Worm (Caenorhabditis elegans) whole organism, late embryonic: ENCODE results near the gene kgb-1.

Experiments
- F13H6.1 ChIP-seq: sonication (generic microtip); optimal IDR thresholded peaks from 2 replicates; lab custom pipeline; 2016; ENCODE audit warnings: missing genetic modification characterization, missing compliant biosample characterization
- K09A11.1 ChIP-seq: sonication (generic microtip); optimal IDR thresholded peaks from 2 replicates; lab custom pipeline; 2017; ENCODE audit warnings: antibody characterized with exemption, mild to moderate bottlenecking, missing genetic modification characterization, missing compliant biosample characterization; ENCODE audit not compliant: insufficient read depth
- T23F11.4 ChIP-seq: fragments of 200-800 bp; sonication (Bioruptor generic); optimal IDR thresholded peaks from 2 replicates; lab custom pipeline; 2018; ENCODE audit warnings: mild to moderate bottlenecking, missing genetic modification characterization, missing compliant biosample characterization
- Y22D7AL.16 ChIP-seq: sonication (generic microtip); optimal IDR thresholded peaks from 2 replicates; lab custom pipeline; 2016; ENCODE audit warnings: missing genetic modification characterization, missing compliant biosample characterization
- ceh-14 ChIP-seq: sonication (generic microtip); optimal IDR thresholded peaks from 2 replicates; lab custom pipeline; 2016; ENCODE audit warnings: missing genotype, missing genetic modification characterization, missing compliant biosample characterization
- ceh-19 ChIP-seq: fragments of 200-800 bp; sonication (Bioruptor generic); optimal IDR thresholded peaks from 2 replicates; lab custom pipeline; 2018; ENCODE audit warnings: mild to moderate bottlenecking, missing genetic modification characterization, missing compliant biosample characterization
- ceh-22 ChIP-seq: sonication (generic microtip); optimal IDR thresholded peaks from 2 replicates; lab custom pipeline; 2017; ENCODE audit warnings: missing biosample characterization, missing genetic modification characterization
- ceh-30 ChIP-seq: fragments of 150-350 bp; optimal IDR thresholded peaks from 2 replicates; lab custom pipeline; 2014; ENCODE audit warnings: missing biosample characterization, missing genetic modification characterization
- ceh-31 ChIP-seq: sonication (generic microtip); optimal IDR thresholded peaks from 2 replicates; lab custom pipeline; 2016; ENCODE audit warnings: missing genetic modification characterization, missing compliant biosample characterization
- ceh-45 ChIP-seq: fragments of 200-800 bp; sonication (Bioruptor generic); IDR thresholded peaks from 2 replicates; pipeline ENCODE4 v1.3.6; 2022; ENCODE audit warnings: missing genetic modification reagents, missing genetic modification characterization, missing compliant biosample characterization
- ceh-48 ChIP-seq: sonication (generic microtip); optimal IDR thresholded peaks from 2 replicates; lab custom pipeline; 2016; ENCODE audit warnings: missing genetic modification characterization, inconsistent platforms, missing compliant biosample characterization
- ceh-6 ChIP-seq: fragments of 200-800 bp; sonication (Bioruptor generic); optimal IDR thresholded peaks from 2 replicates; lab custom pipeline; 2018; ENCODE audit warnings: mild to moderate bottlenecking, missing genetic modification characterization, missing compliant biosample characterization
- ceh-9 ChIP-seq: sonication (generic microtip); optimal IDR thresholded peaks from 2 replicates; lab custom pipeline; 2016; ENCODE audit warnings: mild to moderate bottlenecking, missing genetic modification characterization, inconsistent platforms, missing compliant biosample characterization
- che-1 ChIP-seq: sonication (generic microtip); optimal IDR thresholded peaks from 2 replicates; lab custom pipeline; 2016; ENCODE audit warnings: mild to moderate bottlenecking, missing genetic modification characterization, missing compliant biosample characterization
- elt-4 ChIP-seq: sonication (generic microtip); optimal IDR thresholded peaks from 2 replicates; lab custom pipeline; 2016; ENCODE audit warnings: missing genetic modification characterization, missing compliant biosample characterization
- ets-4 ChIP-seq: sonication (generic microtip); optimal IDR thresholded peaks from 2 replicates; lab custom pipeline; 2016; ENCODE audit warnings: missing genetic modification characterization, missing compliant biosample characterization
- fax-1 ChIP-seq: sonication (generic microtip); optimal IDR thresholded peaks from 2 replicates; lab custom pipeline; 2016; ENCODE audit warnings: missing genotype, missing genetic modification characterization, missing compliant biosample characterization
- gmeb-2 ChIP-seq: sonication (generic microtip); optimal IDR thresholded peaks from 2 replicates; lab custom pipeline; 2016; ENCODE audit warnings: missing genetic modification characterization, inconsistent platforms, missing compliant biosample characterization
- hlh-13 ChIP-seq: fragments of 200-800 bp; sonication (Bioruptor generic); optimal IDR thresholded peaks from 2 replicates; lab custom pipeline; 2018; ENCODE audit warnings: mild to moderate bottlenecking, missing genetic modification characterization, missing compliant biosample characterization
- hlh-15 ChIP-seq: sonication (generic microtip); optimal IDR thresholded peaks from 2 replicates; lab custom pipeline; 2016; ENCODE audit warnings: missing genetic modification characterization, missing compliant biosample characterization
- hlh-30 ChIP-seq: sonication (generic microtip); optimal IDR thresholded peaks from 2 replicates; lab custom pipeline; 2017; ENCODE audit warnings: antibody characterized with exemption, missing genetic modification characterization, missing compliant biosample characterization; ENCODE audit not compliant: insufficient read depth
- hlh-6 ChIP-seq: sonication (generic microtip); optimal IDR thresholded peaks from 2 replicates; lab custom pipeline; 2016; ENCODE audit warnings: missing genotype, missing genetic modification characterization, missing compliant biosample characterization
- hlh-8 ChIP-seq: sonication (generic microtip); optimal IDR thresholded peaks from 2 replicates; lab custom pipeline; 2016; ENCODE audit warnings: missing genotype, missing genetic modification characterization, missing compliant biosample characterization
- lim-6 ChIP-seq: sonication (generic microtip); optimal IDR thresholded peaks from 2 replicates; lab custom pipeline; 2016; ENCODE audit warnings: missing genetic modification characterization, missing compliant biosample characterization
- mec-3 ChIP-seq: sonication (generic microtip); optimal IDR thresholded peaks from 2 replicates; lab custom pipeline; 2016; ENCODE audit warnings: borderline replicate concordance, missing genetic modification characterization, missing compliant biosample characterization
- nfya-1 ChIP-seq: sonication (generic microtip); optimal IDR thresholded peaks from 2 replicates; lab custom pipeline; 2017; ENCODE audit warnings: missing genetic modification characterization, mild to moderate bottlenecking, missing compliant biosample characterization, antibody characterized with exemption, moderate library complexity
- odd-2 ChIP-seq: sonication (generic microtip); optimal IDR thresholded peaks from 2 replicates; lab custom pipeline; 2017; ENCODE audit warnings: antibody characterized with exemption, mild to moderate bottlenecking, missing genetic modification characterization, missing compliant biosample characterization
- pat-9 ChIP-seq: fragments of 200-800 bp; sonication (Bioruptor generic); optimal IDR thresholded peaks from 2 replicates; lab custom pipeline; 2018; ENCODE audit warnings: mild to moderate bottlenecking, missing genetic modification characterization, moderate library complexity, missing compliant biosample characterization
- pax-1 ChIP-seq: fragments of 150-350 bp; optimal IDR thresholded peaks from 2 replicates; lab custom pipeline; 2014; ENCODE audit warnings: missing biosample characterization, missing genetic modification characterization
- pha-2 ChIP-seq: sonication (generic microtip); optimal IDR thresholded peaks from 2 replicates; lab custom pipeline; 2017; ENCODE audit warnings: mild to moderate bottlenecking, missing genetic modification characterization, missing compliant biosample characterization
- pros-1 ChIP-seq: fragments of 150-350 bp; optimal IDR thresholded peaks from 2 replicates; lab custom pipeline; 2014; ENCODE audit warnings: missing biosample characterization, missing genetic modification reagents, missing genetic modification characterization
- ref-2 ChIP-seq: sonication (generic microtip); optimal IDR thresholded peaks from 2 replicates; lab custom pipeline; 2016; ENCODE audit warnings: missing genetic modification characterization, missing compliant biosample characterization
- sdc-2 ChIP-seq: sonication (generic microtip); optimal IDR thresholded peaks from 2 replicates; lab custom pipeline; 2016; ENCODE audit warnings: missing genotype, missing genetic modification characterization, missing compliant biosample characterization
- sox-2 ChIP-seq: fragments of 200-800 bp; sonication (Bioruptor generic); IDR thresholded peaks from 2 replicates; pipeline ENCODE4 v1.3.6; 2022; ENCODE audit warnings: missing genetic modification reagents, missing genetic modification characterization, missing compliant biosample characterization
- sox-4 ChIP-seq: sonication (generic microtip); optimal IDR thresholded peaks from 2 replicates; lab custom pipeline; 2017; ENCODE audit warnings: mild to moderate bottlenecking, missing genetic modification characterization, inconsistent platforms, missing compliant biosample characterization
- tbx-2 ChIP-seq: sonication (generic microtip); optimal IDR thresholded peaks from 2 replicates; lab custom pipeline; 2016; ENCODE audit warnings: missing genetic modification characterization, missing compliant biosample characterization
- unc-3 ChIP-seq, 2 experiments: fragments of 200-800 bp in 1 of 2; sonication (Bioruptor generic) in 1 of 2; sonication (generic microtip) in 1 of 2; conservative IDR thresholded peaks in 1 of 2; optimal IDR thresholded peaks in 1 of 2; 2 replicates each; pipeline versions ENCODE4 v1.3.6 to Lab custom; 2016 to 2022; ENCODE audit warnings: missing compliant biosample characterization in 2 of 2, missing genetic modification characterization in 2 of 2, missing genetic modification reagents in 1 of 2
- unc-42 ChIP-seq: sonication (generic microtip); optimal IDR thresholded peaks from 2 replicates; lab custom pipeline; 2016; ENCODE audit warnings: missing genotype, missing genetic modification characterization, missing compliant biosample characterization
- unc-86 ChIP-seq: sonication (generic microtip); optimal IDR thresholded peaks from 2 replicates; lab custom pipeline; 2016; ENCODE audit warnings: missing genetic modification characterization, missing compliant biosample characterization
- zip-5 ChIP-seq: sonication (generic microtip); optimal IDR thresholded peaks from 2 replicates; lab custom pipeline; 2016; ENCODE audit warnings: missing genetic modification characterization, missing compliant biosample characterization
- ztf-16 ChIP-seq: sonication (generic microtip); optimal IDR thresholded peaks from 2 replicates; lab custom pipeline; 2017; ENCODE audit warnings: missing genetic modification characterization, missing compliant biosample characterization

Gene kgb-1

ce11 chrIV:409935-410334 lies at the start of gene kgb-1:
TSS of gene kgb-1 (minus strand) at chrIV:410035.
- TF ChIP-seq zip-5 (tag; lab: Kevin White, UChicago) (no peak), elt-4 (tag; lab: Kevin White, UChicago) (no peak), sox-2 (no peak), tbx-2 (tag; lab: Kevin White, UChicago) (no peak), nfya-1 (tag; lab: Kevin White, UChicago) (no peak), sox-4 (tag; lab: Kevin White, UChicago) (no peak), ets-4 (tag; lab: Kevin White, UChicago) (no peak), K09A11.1 (no peak), ceh-45 (GFP tag; lab: Robert Waterston, UW) (no peak)

- no peak for TF ChIP-seq hlh-13
- no peak for TF ChIP-seq Y22D7AL.16 (tag; lab: Kevin White, UChicago)
- no peak for TF ChIP-seq pha-2 (tag; lab: Kevin White, UChicago)
- TF ChIP-seq sox-2 = no peak
- no peak for TF ChIP-seq ceh-19 (GFP tag; lab: Kevin White, UChicago)
- no peak for TF ChIP-seq hlh-6
- TF ChIP-seq pat-9 (tag; lab: Kevin White, UChicago) = no peak
- no peak for TF ChIP-seq lim-6 (tag; lab: Kevin White, UChicago)
- no peak for TF ChIP-seq hlh-8 (tag; lab: Kevin White, UChicago)
- TF ChIP-seq mec-3 (tag; lab: Kevin White, UChicago) = no peak
- TF ChIP-seq unc-42 = no peak
- no peak for TF ChIP-seq K09A11.1
- TF ChIP-seq odd-2 (tag; lab: Kevin White, UChicago) = no peak
- no peak for TF ChIP-seq ceh-14 (tag; lab: Kevin White, UChicago)
- TF ChIP-seq unc-3 (GFP tag; conservative IDR thresholded peaks at IDR 0.05; lab: Robert Waterston, UW) = no peak
- no peak for TF ChIP-seq unc-3 (tag; optimal IDR thresholded peaks at IDR 0.05; lab: Kevin White, UChicago)
- no peak for TF ChIP-seq che-1 (tag; lab: Kevin White, UChicago)
Measured at ce11 chrIV:455484-455883, 45.6 kb upstream of the kgb-1 start, which contains the start of gene M04G7.1. TSS of gene M04G7.1 (plus strand) at chrIV:455784.

ce11 chrIV:454816-455215 lies 45.0 kb upstream of the kgb-1 start, which contains the start of the genes Y66H1A.8 and M04G7.5:
TSS of gene Y66H1A.8 (minus strand) at chrIV:454916.
TSS of gene M04G7.5 (plus strand) at chrIV:455073.
- no peak for TF ChIP-seq unc-3 (GFP tag; conservative IDR thresholded peaks at IDR 0.05; lab: Robert Waterston, UW)
- TF ChIP-seq unc-3 (tag; optimal IDR thresholded peaks at IDR 0.05; lab: Kevin White, UChicago) = no peak
- TF ChIP-seq hlh-8 (tag; lab: Kevin White, UChicago) = no peak
- no peak for TF ChIP-seq T23F11.4 (GFP tag; lab: Kevin White, UChicago)
- TF ChIP-seq pat-9 (tag; lab: Kevin White, UChicago) = no peak
- no peak for TF ChIP-seq ceh-6 (GFP tag; lab: Kevin White, UChicago)
- no peak for TF ChIP-seq ztf-16 (tag; lab: Kevin White, UChicago)
- TF ChIP-seq pros-1 (tag; lab: Kevin White, UChicago) = no peak

ce11 chrIV:445377-445776 lies 35.5 kb upstream of the kgb-1 start, which contains the start of gene dpm-1:
TSS of gene dpm-1 (plus strand) at chrIV:445677.
- no peak for TF ChIP-seq zip-5 (tag; lab: Kevin White, UChicago)
- TF ChIP-seq K09A11.1 = no peak
- no peak for TF ChIP-seq hlh-30 (tag; lab: Kevin White, UChicago)
- no peak for TF ChIP-seq ceh-9 (tag; lab: Kevin White, UChicago)
- TF ChIP-seq ceh-22 (tag; lab: Kevin White, UChicago) = no peak
- TF ChIP-seq, all 69 proteins: peak for 0

- TF ChIP-seq unc-86 (tag; lab: Kevin White, UChicago) = peak; percentile 42
- peak; percentile 68 for TF ChIP-seq tbx-2 (tag; lab: Kevin White, UChicago)
- no peak for TF ChIP-seq hlh-6
- no peak for TF ChIP-seq mec-3 (tag; lab: Kevin White, UChicago)
- TF ChIP-seq che-1 (tag; lab: Kevin White, UChicago) = peak; percentile 14
- TF ChIP-seq pha-2 (tag; lab: Kevin White, UChicago) = no peak
- peak; percentile 71 for TF ChIP-seq ceh-31 (tag; lab: Kevin White, UChicago)
- peak; percentile 31 for TF ChIP-seq pax-1 (tag; lab: Kevin White, UChicago)
- no peak for TF ChIP-seq sdc-2
- TF ChIP-seq ceh-48 (tag; lab: Kevin White, UChicago) = peak; percentile 75
- no peak for TF ChIP-seq fax-1 (tag; lab: Kevin White, UChicago)
- TF ChIP-seq gmeb-2 = no peak
- no peak for TF ChIP-seq sox-4 (tag; lab: Kevin White, UChicago)
- peak; percentile 31 for TF ChIP-seq ref-2
- TF ChIP-seq elt-4 (tag; lab: Kevin White, UChicago) = no peak
- no peak for TF ChIP-seq ceh-30
- TF ChIP-seq sox-2 = no peak
- no peak for TF ChIP-seq pat-9 (tag; lab: Kevin White, UChicago)
- no peak for TF ChIP-seq unc-3 (GFP tag; conservative IDR thresholded peaks at IDR 0.05; lab: Robert Waterston, UW)
- no peak for TF ChIP-seq unc-3 (tag; optimal IDR thresholded peaks at IDR 0.05; lab: Kevin White, UChicago)
- TF ChIP-seq hlh-15 = no peak
- TF ChIP-seq F13H6.1 (tag; lab: Kevin White, UChicago) = no peak
- TF ChIP-seq nfya-1 (tag; lab: Kevin White, UChicago) = peak; percentile 49
- TF ChIP-seq K09A11.1 = no peak
Measured at ce11 chrIV:443622-444021, 33.8 kb upstream of the kgb-1 start, which contains the start of gene mrpl-55. TSS of gene mrpl-55 (plus strand) at chrIV:443985.
